Worm (Caenorhabditis elegans) whole organism, dauer: ENCODE measurements around the gene EGAP2.2.

Source experiments
- unc-62 ChIP-seq: sonication (generic microtip); optimal IDR thresholded peaks from 2 replicates; lab custom pipeline; 2017; ENCODE audit warnings: missing biosample characterization, missing genetic modification reagents, missing genetic modification characterization

The EGAP2.2 gene

ce11 chrII:5205286-5205685 is 24.4 kb upstream of the EGAP2.2 start:
- no peak for TF ChIP-seq unc-62 (GFP tag; lab: Kevin White, UChicago)

- TF ChIP-seq unc-62 (GFP tag; lab: Kevin White, UChicago), result no peak
Observed at ce11 chrII:5209122-5209521, 20.6 kb upstream of the EGAP2.2 start.

- TF ChIP-seq unc-62 (GFP tag; lab: Kevin White, UChicago), result no peak
Observed at ce11 chrII:5210830-5211229, 18.9 kb upstream of the EGAP2.2 start, which contains the start of gene C34F11.8. TSS of gene C34F11.8 (minus strand) at chrII:5210964.

ce11 chrII:5211970-5212369 is 17.7 kb upstream of the EGAP2.2 start, which contains the start of gene C34F11.2:
TSS of gene C34F11.2 (plus strand) at chrII:5212270.
- TF ChIP-seq unc-62 (GFP tag; lab: Kevin White, UChicago), result no peak

- no peak for TF ChIP-seq unc-62 (GFP tag; lab: Kevin White, UChicago)
Observed at ce11 chrII:5212675-5213074, 17.0 kb upstream of the EGAP2.2 start, which contains the start of gene C34F11.1. TSS of gene C34F11.1 (plus strand) at chrII:5212975.

- TF ChIP-seq unc-62 (GFP tag; lab: Kevin White, UChicago), result no peak
Observed at ce11 chrII:5218349-5218748, 11.3 kb upstream of the EGAP2.2 start.

- TF ChIP-seq unc-62 (GFP tag; lab: Kevin White, UChicago), result no peak
Observed at ce11 chrII:5220648-5221047, 9.0 kb upstream of the EGAP2.2 start.

ce11 chrII:5222830-5223229 is 6.9 kb upstream of the EGAP2.2 start:
- TF ChIP-seq unc-62 (GFP tag; lab: Kevin White, UChicago), result no peak

- no peak for TF ChIP-seq unc-62 (GFP tag; lab: Kevin White, UChicago)
Observed at ce11 chrII:5225284-5225683, 4.4 kb upstream of the EGAP2.2 start, which contains the start of gene dsh-1. TSS of gene dsh-1 (minus strand) at chrII:5225384.

- no peak for TF ChIP-seq unc-62 (GFP tag; lab: Kevin White, UChicago)
Observed at ce11 chrII:5226309-5226708, 3.4 kb upstream of the EGAP2.2 start.

ce11 chrII:5227768-5228167 is 1.9 kb upstream of the EGAP2.2 start:
- no peak for TF ChIP-seq unc-62 (GFP tag; lab: Kevin White, UChicago)

ce11 chrII:5228662-5229061 is 1.0 kb upstream of the EGAP2.2 start:
- TF ChIP-seq unc-62 (GFP tag; lab: Kevin White, UChicago), result no peak

- no peak for TF ChIP-seq unc-62 (GFP tag; lab: Kevin White, UChicago)
Observed at ce11 chrII:5231111-5231510, 1.4 kb downstream of the EGAP2.2 start, which contains the start of gene EGAP2.1. TSS of gene EGAP2.1 (plus strand) at chrII:5231411.

- no peak for TF ChIP-seq unc-62 (GFP tag; lab: Kevin White, UChicago)
Observed at ce11 chrII:5234728-5235127, 5.0 kb downstream of the EGAP2.2 start.

- no peak for TF ChIP-seq unc-62 (GFP tag; lab: Kevin White, UChicago)
Observed at ce11 chrII:5235758-5236157, 6.1 kb downstream of the EGAP2.2 start, which contains the start of gene pho-1. TSS of gene pho-1 (minus strand) at chrII:5235846.

- TF ChIP-seq unc-62 (GFP tag; lab: Kevin White, UChicago), result no peak
Observed at ce11 chrII:5237699-5238098, 8.0 kb downstream of the EGAP2.2 start.

ce11 chrII:5238366-5238765 is 8.7 kb downstream of the EGAP2.2 start, which contains the start of gene pho-4:
TSS of gene pho-4 (minus strand) at chrII:5238466.
- no peak for TF ChIP-seq unc-62 (GFP tag; lab: Kevin White, UChicago)

ce11 chrII:5241560-5241959 is 11.9 kb downstream of the EGAP2.2 start, which contains the start of gene T16D1.1:
TSS of gene T16D1.1 (minus strand) at chrII:5241660.
- no peak for TF ChIP-seq unc-62 (GFP tag; lab: Kevin White, UChicago)
